Worm (Caenorhabditis elegans): ENCODE results near the gene F55C5.10.

DNA sequence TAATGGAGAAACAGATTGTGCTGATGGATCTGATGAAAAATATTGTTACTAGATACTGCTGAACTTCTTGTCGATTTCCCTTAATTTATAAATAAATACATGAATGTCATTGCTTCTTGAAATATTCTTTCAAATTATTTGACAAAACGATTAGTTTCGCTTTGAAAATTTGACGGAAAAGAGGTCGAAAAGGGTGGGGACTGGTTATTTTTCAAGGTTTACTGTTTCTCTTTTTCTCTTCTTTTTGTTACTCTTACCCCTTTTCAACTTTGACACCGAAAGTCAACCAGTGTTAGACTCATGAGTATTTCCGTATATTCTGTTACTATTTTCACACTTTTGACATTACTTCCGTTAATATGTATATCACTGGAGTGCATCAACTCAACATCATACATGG, 27.9 kb upstream of the F55C5.10 start, which contains the start of gene T04H1.12:
- no peak for TF ChIP-seq ama-1 (optimal IDR thresholded peaks at IDR 0.05)
- TF ChIP-seq flt-1 (GFP tag; IDR thresholded peaks at IDR 0.05): no peak
- no peak for TF ChIP-seq hmbx-1 (tag; optimal IDR thresholded peaks at IDR 0.05)
- TF ChIP-seq sea-1 (GFP tag; conservative IDR thresholded peaks at IDR 0.05): no peak
- no peak for TF ChIP-seq hnd-1 (tag; optimal IDR thresholded peaks at IDR 0.05)
- no peak for TF ChIP-seq scrt-1 (GFP tag; IDR thresholded peaks at IDR 0.05)
- TF ChIP-seq aly-1 (tag; optimal IDR thresholded peaks at IDR 0.05): no peak
- no peak for TF ChIP-seq ceh-36 (tag; optimal IDR thresholded peaks at IDR 0.05)
- no peak for TF ChIP-seq hmg-4 (GFP tag; optimal IDR thresholded peaks at IDR 0.05)
- TF ChIP-seq tra-4 (tag; optimal IDR thresholded peaks at IDR 0.05): no peak
- no peak for TF ChIP-seq pes-1 (GFP tag; IDR thresholded peaks at IDR 0.05)
- no peak for TF ChIP-seq ets-7 (tag; optimal IDR thresholded peaks at IDR 0.05)

Data from whole organism, early embryonic.